Worm (Caenorhabditis elegans): Measurements from ENCODE around the gene F14D7.8.
"Not testable (repeated sequence)": the region's sequence is repeated elsewhere in the genome, so short reads cannot be mapped to it uniquely, and the experiment has no call there.

The F14D7.8 gene

DNA sequence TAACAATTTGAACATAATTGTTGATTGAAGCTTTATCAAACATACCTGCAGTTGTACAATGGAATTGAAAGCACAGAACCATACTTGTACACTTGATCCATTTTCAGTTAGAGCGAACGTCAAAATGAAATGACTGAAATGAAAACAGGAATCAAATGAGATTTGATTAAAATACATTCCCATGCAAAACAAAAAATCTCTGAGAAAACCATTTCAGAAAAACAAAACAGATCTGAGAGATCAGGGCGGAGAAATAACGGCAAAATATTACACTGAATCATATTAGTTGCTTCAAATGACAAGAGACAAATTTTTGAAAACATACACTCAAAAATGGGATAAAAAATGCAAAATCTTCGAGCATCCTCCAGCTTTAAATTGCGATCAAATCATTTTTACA is 32.8 kb downstream of the F14D7.8 start, which contains the start of gene srt-33:
Gene srt-33, minus strand, starts transcription at position 101 of the 400 bp plus-strand sequence.
- no peak for TF ChIP-seq ceh-18 (tag; optimal IDR thresholded peaks at IDR 0.05)
- TF ChIP-seq hlh-8 (tag; optimal IDR thresholded peaks at IDR 0.05), result no peak
- no peak for TF ChIP-seq che-1 (tag; optimal IDR thresholded peaks at IDR 0.05)
- TF ChIP-seq tbx-7 (tag; optimal IDR thresholded peaks at IDR 0.05), result no peak
- TF ChIP-seq unc-42 (tag; optimal IDR thresholded peaks at IDR 0.05), result no peak
- TF ChIP-seq elt-4 (tag; optimal IDR thresholded peaks at IDR 0.05), result no peak
- no peak for TF ChIP-seq pax-1 (tag; optimal IDR thresholded peaks at IDR 0.05)
- TF ChIP-seq pha-4 (tag; optimal IDR thresholded peaks at IDR 0.05), result no peak
- no peak for TF ChIP-seq ceh-19 (GFP tag; optimal IDR thresholded peaks at IDR 0.05)
- no peak for TF ChIP-seq elt-2 (tag; optimal IDR thresholded peaks at IDR 0.05)
- no peak for TF ChIP-seq madf-2 (tag; optimal IDR thresholded peaks at IDR 0.05)
- TF ChIP-seq lim-6 (tag; optimal IDR thresholded peaks at IDR 0.05), result no peak
- TF ChIP-seq ahr-1 (tag; optimal IDR thresholded peaks at IDR 0.05), result no peak
- no peak for TF ChIP-seq pqm-1 (tag; optimal IDR thresholded peaks at IDR 0.05)
- no peak for TF ChIP-seq pha-2 (tag; optimal IDR thresholded peaks at IDR 0.05)
- no peak for TF ChIP-seq ceh-30 (tag; optimal IDR thresholded peaks at IDR 0.05)
- no peak for TF ChIP-seq ref-2 (tag; optimal IDR thresholded peaks at IDR 0.05)
- no peak for TF ChIP-seq hlh-15 (tag; optimal IDR thresholded peaks at IDR 0.05)

DNA sequence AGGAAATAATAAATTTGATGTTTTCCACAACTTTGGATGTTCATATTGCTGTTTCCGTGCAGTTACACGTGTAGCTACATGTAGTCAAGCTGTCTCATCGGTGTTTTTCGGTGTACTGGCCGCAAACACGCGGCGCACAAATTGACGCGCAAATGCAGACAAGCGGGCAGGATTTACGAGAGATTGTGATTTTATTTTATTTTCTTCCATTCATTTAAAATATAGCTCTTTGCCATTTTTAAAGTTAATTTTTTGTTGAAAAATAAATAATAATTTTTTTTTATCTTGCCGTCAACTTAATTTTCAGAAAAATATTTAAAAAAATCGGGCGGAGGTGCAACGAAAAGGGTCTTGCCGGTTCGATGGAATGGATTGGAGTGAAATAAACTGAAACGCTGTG is 38.3 kb downstream of the F14D7.8 start, which contains the start of gene F40G12.7:
Gene F40G12.7, plus strand, starts transcription at position 301 of the 400 bp plus-strand sequence.
- not testable (repeated sequence) for TF ChIP-seq madf-2 (tag; optimal IDR thresholded peaks at IDR 0.05); lin-11 (tag; optimal IDR thresholded peaks at IDR 0.05); ceh-45 (GFP tag; IDR thresholded peaks at IDR 0.05)

DNA sequence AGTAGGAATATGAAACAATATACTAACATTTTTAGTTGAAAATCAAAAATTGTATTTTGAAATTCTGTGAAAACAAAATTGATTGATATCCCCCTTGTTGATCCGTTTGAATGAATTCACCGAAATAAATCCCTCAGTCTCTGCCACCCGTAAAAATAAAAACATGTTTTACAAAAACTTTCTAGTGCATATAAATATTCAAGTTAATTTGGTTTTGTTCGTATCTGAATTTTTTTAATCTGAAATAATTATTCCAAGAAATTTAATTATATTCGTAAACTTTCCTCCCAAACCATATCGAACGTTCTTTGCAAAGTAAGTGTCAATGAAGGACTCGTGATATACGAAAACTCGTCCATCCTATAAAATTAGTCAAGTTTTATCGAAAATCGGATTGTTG is 39.6 kb downstream of the F14D7.8 start, which contains the start of gene F40G12.6:
Gene F40G12.6, minus strand, starts transcription at position 101 of the 400 bp plus-strand sequence.
- TF ChIP-seq hlh-6 (tag; optimal IDR thresholded peaks at IDR 0.05), result no peak
- no peak for TF ChIP-seq ceh-9 (tag; optimal IDR thresholded peaks at IDR 0.05)
- TF ChIP-seq unc-86 (tag; optimal IDR thresholded peaks at IDR 0.05), result no peak
- no peak for TF ChIP-seq ceh-30 (tag; optimal IDR thresholded peaks at IDR 0.05)
- TF ChIP-seq K02D7.2 (tag; optimal IDR thresholded peaks at IDR 0.05), result no peak
- TF ChIP-seq sox-2 (GFP tag; IDR thresholded peaks at IDR 0.05), result no peak
- no peak for TF ChIP-seq eyg-1 (tag; optimal IDR thresholded peaks at IDR 0.05)
- TF ChIP-seq lin-11 (tag; optimal IDR thresholded peaks at IDR 0.05), result no peak
- no peak for TF ChIP-seq dve-1 (tag; optimal IDR thresholded peaks at IDR 0.05)
- no peak for TF ChIP-seq che-1 (tag; optimal IDR thresholded peaks at IDR 0.05)
- TF ChIP-seq fkh-10 (GFP tag; optimal IDR thresholded peaks at IDR 0.05), result no peak

DNA sequence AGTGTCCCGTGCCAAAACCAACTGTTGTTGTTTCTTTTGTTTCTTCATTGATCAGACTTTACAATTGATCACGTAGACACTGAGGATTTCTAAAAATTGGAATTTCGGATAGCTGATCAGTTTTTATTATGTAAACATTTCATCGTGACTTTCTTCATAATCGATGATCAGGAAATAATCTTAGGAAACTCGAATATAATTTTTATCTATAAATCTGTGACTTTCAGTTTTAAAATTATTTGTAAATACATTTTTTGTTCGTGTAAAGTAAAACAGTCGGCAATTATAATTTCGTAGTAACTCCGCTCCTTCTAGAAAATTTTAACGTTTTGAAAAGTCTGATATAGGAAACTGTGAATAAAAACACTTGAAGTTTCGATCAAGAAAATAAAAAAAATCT is 41.9 kb downstream of the F14D7.8 start, which contains the start of gene F40G12.5:
Gene F40G12.5, minus strand, starts transcription at position 101 of the 400 bp plus-strand sequence.
- no peak for TF ChIP-seq unc-3 (GFP tag; conservative IDR thresholded peaks at IDR 0.05)
- no peak for TF ChIP-seq unc-3 (tag; optimal IDR thresholded peaks at IDR 0.05)
- no peak for TF ChIP-seq ceh-31 (tag; optimal IDR thresholded peaks at IDR 0.05)
- no peak for TF ChIP-seq ceh-48 (tag; optimal IDR thresholded peaks at IDR 0.05)
- no peak for TF ChIP-seq pqm-1 (tag; optimal IDR thresholded peaks at IDR 0.05)
- TF ChIP-seq pha-4 (tag; optimal IDR thresholded peaks at IDR 0.05), result no peak
- TF ChIP-seq unc-42 (tag; optimal IDR thresholded peaks at IDR 0.05), result no peak
- TF ChIP-seq dve-1 (tag; optimal IDR thresholded peaks at IDR 0.05), result no peak
- no peak for TF ChIP-seq ceh-2 (tag; optimal IDR thresholded peaks at IDR 0.05)
- TF ChIP-seq ceh-9 (tag; optimal IDR thresholded peaks at IDR 0.05), result no peak
- TF ChIP-seq pat-9 (tag; optimal IDR thresholded peaks at IDR 0.05), result no peak
- TF ChIP-seq hlh-8 (tag; optimal IDR thresholded peaks at IDR 0.05), result no peak
- TF ChIP-seq lim-6 (tag; optimal IDR thresholded peaks at IDR 0.05), result no peak

DNA sequence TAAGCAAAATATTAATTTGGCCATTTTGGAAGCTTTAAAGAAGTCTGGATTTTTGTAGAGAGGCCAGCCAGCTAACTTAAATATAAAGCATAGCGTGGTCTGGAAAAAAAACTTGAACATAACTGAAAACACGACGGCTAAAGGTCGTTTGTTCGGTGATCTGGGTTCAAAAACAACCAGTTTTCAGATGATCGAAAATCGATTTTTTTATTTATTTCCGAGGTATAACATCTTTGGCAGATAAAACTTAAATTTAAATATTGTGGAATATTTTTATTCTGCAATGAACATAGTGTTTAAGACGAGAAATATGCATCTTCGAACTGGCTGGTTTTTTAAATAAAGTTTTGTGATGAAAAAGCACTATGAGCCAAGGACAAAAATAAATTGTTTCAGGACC is 44.0 kb downstream of the F14D7.8 start, which contains the start of gene F40G12.4:
Gene F40G12.4, minus strand, starts transcription at position 101 of the 400 bp plus-strand sequence.
- TF ChIP-seq hlh-6 (tag; optimal IDR thresholded peaks at IDR 0.05) (no peak), pag-3 (tag; optimal IDR thresholded peaks at IDR 0.05; ENCODE audit: borderline replicate concordance) (no peak), ceh-2 (tag; optimal IDR thresholded peaks at IDR 0.05) (no peak), ceh-48 (tag; optimal IDR thresholded peaks at IDR 0.05) (no peak), fkh-10 (GFP tag; optimal IDR thresholded peaks at IDR 0.05) (no peak), ref-2 (tag; optimal IDR thresholded peaks at IDR 0.05) (no peak), ceh-24 (tag; optimal IDR thresholded peaks at IDR 0.05) (no peak), nhr-232 (tag; optimal IDR thresholded peaks at IDR 0.05) (no peak), fax-1 (tag; optimal IDR thresholded peaks at IDR 0.05) (no peak), fkh-6 (tag; optimal IDR thresholded peaks at IDR 0.05) (no peak), ceh-19 (GFP tag; optimal IDR thresholded peaks at IDR 0.05) (no peak), unc-55 (GFP tag; optimal IDR thresholded peaks at IDR 0.05) (no peak), eyg-1 (tag; optimal IDR thresholded peaks at IDR 0.05) (no peak), syd-9 (tag; optimal IDR thresholded peaks at IDR 0.05) (no peak), sox-4 (tag; optimal IDR thresholded peaks at IDR 0.05) (no peak), nhr-11 (tag; optimal IDR thresholded peaks at IDR 0.05) (no peak)
